Worm (Caenorhabditis elegans) whole organism, L4 larva: ENCODE measurements around the gene gly-5.

Source experiments
- D1046.2 ChIP-seq: fragments of 200-800 bp; sonication (Bioruptor generic); IDR thresholded peaks from 2 replicates; pipeline ENCODE4 v1.3.6; 2022; ENCODE audit warnings: missing genetic modification characterization, missing compliant biosample characterization
- F37D6.2 ChIP-seq: sonication (generic microtip); optimal IDR thresholded peaks from 2 replicates; lab custom pipeline; 2016; ENCODE audit warnings: mild to moderate bottlenecking, missing genetic modification characterization, missing compliant biosample characterization
- R02D3.7 ChIP-seq: fragments of 150-350 bp; sonication (generic microtip); optimal IDR thresholded peaks from 3 replicates; lab custom pipeline; 2014; ENCODE audit warnings: missing biosample characterization, missing genetic modification characterization
- T20F7.1 ChIP-seq: fragments of 200-800 bp; sonication (Bioruptor generic); optimal IDR thresholded peaks from 2 replicates; lab custom pipeline; 2018; ENCODE audit warnings: mild to moderate bottlenecking, missing genetic modification characterization, missing compliant biosample characterization
- Y105C5A.15 ChIP-seq: fragments of 200-800 bp; sonication (Bioruptor generic); IDR thresholded peaks from 2 replicates; pipeline ENCODE4 v1.3.6; 2022; ENCODE audit warnings: missing genetic modification characterization, missing compliant biosample characterization
- Y48G9A.11 ChIP-seq: fragments of 200-800 bp; sonication (Bioruptor generic); IDR thresholded peaks from 2 replicates; pipeline ENCODE4 v1.3.6; 2022; ENCODE audit warnings: missing genetic modification reagents, missing genetic modification characterization, missing compliant biosample characterization
- Y5F2A.4 ChIP-seq: fragments of 200-800 bp; sonication (Bioruptor generic); optimal IDR thresholded peaks from 2 replicates; lab custom pipeline; 2018; ENCODE audit warnings: mild to moderate bottlenecking, missing genetic modification characterization, missing compliant biosample characterization
- ZK546.5 ChIP-seq, 2 experiments: sonication (generic microtip); optimal IDR thresholded peaks; 2 replicates each; lab custom pipeline; 2017; ENCODE audit warnings: missing biosample characterization in 2 of 2, missing genetic modification characterization in 2 of 2
- ama-1 ChIP-seq: fragments of 150-350 bp; optimal IDR thresholded peaks from 2 replicates; lab custom pipeline; 2014; ENCODE audit warnings: inconsistent platforms, mixed read lengths
- ceh-20 ChIP-seq: fragments of 200-800 bp; sonication (Bioruptor generic); IDR thresholded peaks from 2 replicates; pipeline ENCODE4 v1.3.6; 2022; ENCODE audit warnings: missing genetic modification reagents, missing genetic modification characterization, missing compliant biosample characterization
- ceh-44 ChIP-seq: fragments of 200-800 bp; sonication (Bioruptor generic); IDR thresholded peaks from 2 replicates; pipeline ENCODE4 v1.3.6; 2022; ENCODE audit warnings: missing genetic modification reagents, missing genetic modification characterization, missing compliant biosample characterization
- ceh-82 ChIP-seq: sonication (generic microtip); optimal IDR thresholded peaks from 2 replicates; lab custom pipeline; 2017; ENCODE audit warnings: missing biosample characterization, missing genetic modification characterization
- ctbp-1 ChIP-seq: fragments of 200-800 bp; sonication (Bioruptor generic); IDR thresholded peaks from 2 replicates; pipeline ENCODE4 v1.3.6; 2022; ENCODE audit warnings: missing genetic modification reagents, missing genetic modification characterization, missing compliant biosample characterization
- dmd-6 ChIP-seq: fragments of 200-800 bp; sonication (Bioruptor generic); IDR thresholded peaks from 2 replicates; pipeline ENCODE4 v1.3.6; 2022; ENCODE audit warnings: missing genetic modification reagents, missing genetic modification characterization, missing compliant biosample characterization
- dpl-1 ChIP-seq: fragments of 150-350 bp; optimal IDR thresholded peaks from 2 replicates; lab custom pipeline; 2014; ENCODE audit warnings: missing biosample characterization, missing genetic modification reagents, missing genetic modification characterization
- fkh-10 ChIP-seq: fragments of 150-350 bp; optimal IDR thresholded peaks from 2 replicates; lab custom pipeline; 2014; ENCODE audit warnings: missing biosample characterization, missing genetic modification reagents, missing genetic modification characterization
- lin-1 ChIP-seq: fragments of 200-800 bp; sonication (Bioruptor generic); IDR thresholded peaks from 2 replicates; pipeline ENCODE4 v1.3.6; 2022; ENCODE audit warnings: missing genetic modification reagents, missing genetic modification characterization, missing compliant biosample characterization
- lin-38 ChIP-seq: fragments of 200-800 bp; sonication (Bioruptor generic); IDR thresholded peaks from 2 replicates; pipeline ENCODE4 v1.3.6; 2022; ENCODE audit warnings: missing genetic modification reagents, missing genetic modification characterization, missing compliant biosample characterization
- lir-3 ChIP-seq: sonication (generic microtip); optimal IDR thresholded peaks from 2 replicates; lab custom pipeline; 2016; ENCODE audit warnings: mild to moderate bottlenecking, missing genetic modification characterization, missing compliant biosample characterization
- madf-9 ChIP-seq: fragments of 200-800 bp; sonication (Bioruptor generic); conservative IDR thresholded peaks from 2 replicates; pipeline ENCODE4 v1.3.6; 2022; ENCODE audit warnings: missing genetic modification reagents, missing genetic modification characterization, missing compliant biosample characterization
- mxl-3 ChIP-seq: fragments of 200-800 bp; sonication (Bioruptor generic); optimal IDR thresholded peaks from 2 replicates; lab custom pipeline; 2018; ENCODE audit warnings: mild to moderate bottlenecking, missing genetic modification characterization, missing compliant biosample characterization
- nhr-10 ChIP-seq: fragments of 150-350 bp; optimal IDR thresholded peaks from 2 replicates; lab custom pipeline; 2014; ENCODE audit warnings: missing biosample characterization, missing genetic modification characterization
- nhr-102 ChIP-seq: sonication (generic microtip); optimal IDR thresholded peaks from 2 replicates; lab custom pipeline; 2016; ENCODE audit warnings: mild to moderate bottlenecking, missing genetic modification characterization, moderate library complexity, missing compliant biosample characterization
- nhr-11 ChIP-seq: fragments of 150-350 bp; optimal IDR thresholded peaks from 2 replicates; lab custom pipeline; 2014; ENCODE audit warnings: missing biosample characterization, missing genetic modification characterization
- nhr-237 ChIP-seq: sonication (generic microtip); optimal IDR thresholded peaks from 2 replicates; lab custom pipeline; 2017; ENCODE audit warnings: missing biosample characterization, missing genetic modification characterization
- nhr-42 ChIP-seq: fragments of 200-800 bp; sonication (Bioruptor generic); IDR thresholded peaks from 2 replicates; pipeline ENCODE4 v1.3.6; 2022; ENCODE audit warnings: missing genetic modification characterization, missing compliant biosample characterization
- nhr-48 ChIP-seq: sonication (generic microtip); optimal IDR thresholded peaks from 2 replicates; lab custom pipeline; 2016; ENCODE audit warnings: mild to moderate bottlenecking, missing genetic modification characterization, missing compliant biosample characterization
- pha-4 ChIP-seq, 2 experiments: fragments of 150-350 bp in 1 of 2; fragments of 200-800 bp in 1 of 2; sonication (Bioruptor generic) in 1 of 2; IDR thresholded peaks in 1 of 2; optimal IDR thresholded peaks in 1 of 2; 2 replicates each; pipeline versions ENCODE4 v1.3.6 to Lab custom; 2014 to 2022; ENCODE audit warnings: missing genetic modification characterization in 2 of 2, missing genetic modification reagents in 2 of 2, missing biosample characterization in 1 of 2, missing compliant biosample characterization in 1 of 2
- php-3 ChIP-seq: fragments of 200-800 bp; sonication (Bioruptor generic); IDR thresholded peaks from 2 replicates; pipeline ENCODE4 v1.3.6; 2022; ENCODE audit warnings: missing genetic modification reagents, missing genetic modification characterization, missing compliant biosample characterization
- pqm-1 ChIP-seq: sonication (generic microtip); optimal IDR thresholded peaks from 2 replicates; lab custom pipeline; 2017; ENCODE audit warnings: missing biosample characterization, missing genetic modification characterization
- saeg-2 ChIP-seq: fragments of 200-800 bp; sonication (Bioruptor generic); IDR thresholded peaks from 2 replicates; pipeline ENCODE4 v1.3.6; 2022; ENCODE audit warnings: missing genetic modification reagents, missing genetic modification characterization, missing compliant biosample characterization
- unc-62 ChIP-seq, 3 experiments: fragments of 150-350 bp in 1 of 3; sonication (generic microtip); optimal IDR thresholded peaks in 2 of 3; peaks in 1 of 3; 1 replicate in 1 of 3; 2 replicates in 2 of 3; lab custom pipeline; 2014 to 2017; ENCODE audit warnings: missing biosample characterization in 3 of 3, missing genetic modification characterization in 3 of 3, missing genetic modification reagents in 3 of 3, missing genotype in 1 of 3
- vab-7 ChIP-seq: fragments of 200-800 bp; sonication (Bioruptor generic); IDR thresholded peaks from 2 replicates; pipeline ENCODE4 v1.3.6; 2022; ENCODE audit warnings: missing genetic modification reagents, missing genetic modification characterization, missing compliant biosample characterization
- zfp-2 ChIP-seq: sonication (generic microtip); optimal IDR thresholded peaks from 2 replicates; lab custom pipeline; 2016; ENCODE audit warnings: mild to moderate bottlenecking, missing genetic modification characterization, missing compliant biosample characterization

The gly-5 gene

DNA sequence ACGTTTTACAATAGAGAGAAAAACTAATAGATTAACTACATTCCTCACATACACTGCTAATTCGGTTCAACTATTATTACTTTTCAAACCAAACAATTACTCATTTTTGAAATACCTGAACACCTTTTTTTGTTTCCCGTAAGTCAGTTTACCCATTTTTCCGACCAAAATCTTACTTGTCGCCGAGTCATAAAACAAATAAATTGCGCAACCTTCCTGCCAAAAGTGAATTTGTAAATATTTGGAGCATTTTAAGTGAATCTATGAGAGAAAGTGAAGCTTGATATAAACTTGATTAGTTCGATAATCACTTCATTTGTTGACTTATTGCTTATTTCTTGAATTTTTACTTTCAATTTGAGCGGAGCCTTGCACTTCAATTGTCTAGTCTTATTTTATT is 21.8 kb downstream of the gly-5 start:
- TF ChIP-seq Y105C5A.15 (no peak), R02D3.7 (no peak), ama-1 (no peak), D1046.2 (GFP tag; lab: Robert Waterston, UW) (no peak), saeg-2 (GFP tag; lab: Robert Waterston, UW) (no peak), pqm-1 (tag; lab: Kevin White, UChicago) (no peak)

DNA sequence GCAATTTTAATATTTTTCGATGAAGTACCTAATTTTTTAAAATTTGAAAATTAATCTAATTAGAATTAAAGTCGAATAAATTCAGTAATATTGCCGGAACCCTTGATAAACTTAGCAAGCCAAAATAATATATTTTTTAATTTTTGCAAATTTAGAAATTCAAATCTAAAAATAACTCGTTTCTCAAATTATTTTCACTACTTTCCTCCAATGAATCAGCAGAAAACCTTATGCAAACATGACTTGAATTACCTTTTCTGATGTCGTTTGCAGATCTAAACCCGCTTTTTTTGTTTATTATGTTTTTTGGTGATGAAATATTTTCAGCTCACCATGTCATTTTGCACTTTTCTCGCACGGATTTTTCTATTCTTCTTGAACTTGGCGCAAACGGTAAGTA is 25.2 kb downstream of the gly-5 start, which contains the start of gene tsp-3:
tsp-3 (plus strand) TSS at position 301 of the 400 bp plus-strand sequence.
- TF ChIP-seq Y5F2A.4 (GFP tag; lab: Kevin White, UChicago) (no peak), nhr-42 (GFP tag; lab: Robert Waterston, UW) (no peak), ctbp-1 (GFP tag; lab: Robert Waterston, UW) (no peak), nhr-11 (tag; lab: Kevin White, UChicago) (no peak), dpl-1 (GFP tag; lab: Kevin White, UChicago) (no peak), vab-7 (no peak), lir-3 (tag; lab: Kevin White, UChicago) (no peak), dmd-6 (GFP tag; lab: Robert Waterston, UW) (no peak), ZK546.5 (tag; optimal IDR thresholded peaks at IDR 0.05; lab: Kevin White, UChicago) (no peak)

DNA sequence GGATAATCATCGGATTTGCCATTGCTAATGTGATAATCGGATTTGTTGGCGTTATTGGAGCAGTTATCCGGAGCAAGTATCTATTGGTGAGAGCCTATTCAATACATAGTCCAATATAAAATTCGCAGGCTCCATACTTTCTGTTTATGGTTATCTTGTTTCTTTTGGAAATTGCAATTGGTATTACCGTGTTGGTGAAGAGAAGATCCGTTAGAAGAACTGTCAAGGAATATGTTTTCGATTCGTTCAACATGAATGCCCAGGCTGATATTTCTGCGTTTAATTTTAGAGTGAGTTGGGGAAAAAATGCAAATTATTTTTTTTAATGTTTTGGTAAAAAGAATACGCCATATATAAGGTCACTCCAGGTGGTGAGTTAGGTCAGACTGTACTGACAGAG is 25.9 kb downstream of the gly-5 start:
- TF ChIP-seq ceh-20 (no peak), unc-62 (GFP tag; optimal IDR thresholded peaks at IDR 0.05 in 1 of 2; lab: Kevin White, UChicago) (peak in 1 of 2 experiments; percentile 92), unc-62 (tag; optimal IDR thresholded peaks at IDR 0.05; lab: Kevin White, UChicago) (no peak)
- TF ChIP-seq, all 104 proteins: peak for 1

DNA sequence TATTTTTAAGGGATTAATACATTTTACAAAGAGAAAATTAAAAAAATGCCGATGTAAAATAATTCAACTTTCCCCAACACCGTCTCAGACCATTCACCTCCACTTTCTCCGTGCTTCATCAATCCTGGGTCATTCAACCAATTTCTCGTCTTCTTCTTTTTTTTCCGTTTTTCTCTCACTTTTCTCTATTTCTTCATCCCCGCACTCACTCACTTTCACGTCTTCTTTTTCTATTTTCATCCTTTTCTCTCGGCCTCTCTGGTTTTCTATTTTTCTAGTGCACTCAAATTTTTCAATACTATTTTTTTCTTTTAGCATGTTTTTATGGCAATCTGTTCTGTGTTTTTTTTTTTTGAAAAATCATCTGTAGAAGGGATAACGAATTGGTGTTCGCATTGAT is 28.5 kb downstream of the gly-5 start:
- TF ChIP-seq D1046.2 (GFP tag; lab: Robert Waterston, UW): no peak
- TF ChIP-seq pha-4 (GFP tag; IDR thresholded peaks at IDR 0.05; lab: Robert Waterston, UW): no peak
- no peak for TF ChIP-seq pha-4 (tag; optimal IDR thresholded peaks at IDR 0.05; lab: Kevin White, UChicago)
- no peak for TF ChIP-seq fkh-10
- no peak for TF ChIP-seq unc-62 (GFP tag; optimal IDR thresholded peaks at IDR 0.05 in 1 of 2; lab: Kevin White, UChicago)
- no peak for TF ChIP-seq unc-62 (tag; optimal IDR thresholded peaks at IDR 0.05; lab: Kevin White, UChicago)
- no peak for TF ChIP-seq lin-1 (GFP tag; lab: Robert Waterston, UW)
- no peak for TF ChIP-seq nhr-102 (tag; lab: Kevin White, UChicago)
- no peak for TF ChIP-seq ceh-82 (tag; lab: Kevin White, UChicago)
- TF ChIP-seq nhr-237 (tag; lab: Kevin White, UChicago): no peak
- no peak for TF ChIP-seq nhr-48 (tag; lab: Kevin White, UChicago)
- TF ChIP-seq ceh-44: no peak
- no peak for TF ChIP-seq nhr-10 (tag; lab: Kevin White, UChicago)
- TF ChIP-seq lin-38: no peak
- TF ChIP-seq F37D6.2 (tag; lab: Kevin White, UChicago): no peak
- TF ChIP-seq madf-9 (GFP tag; lab: Robert Waterston, UW): no peak
- no peak for TF ChIP-seq T20F7.1
- no peak for TF ChIP-seq zfp-2 (tag; lab: Kevin White, UChicago)
- no peak for TF ChIP-seq mxl-3 (GFP tag; lab: Kevin White, UChicago)
- TF ChIP-seq ZK546.5 (tag; optimal IDR thresholded peaks at IDR 0.05; lab: Kevin White, UChicago): no peak
- no peak for TF ChIP-seq Y48G9A.11 (GFP tag; lab: Robert Waterston, UW)
- no peak for TF ChIP-seq php-3 (GFP tag; lab: Robert Waterston, UW)
- TF ChIP-seq, all 104 proteins: peak for 0
